Worm (Caenorhabditis elegans) whole organism, late embryonic: Measurements from ENCODE around the gene msp-152.

Source experiments
- ama-1 ChIP-seq: fragments of 150-350 bp; optimal IDR thresholded peaks from 2 replicates; lab custom pipeline; 2014
- npax-4 ChIP-seq: sonication (generic microtip); optimal IDR thresholded peaks from 2 replicates; lab custom pipeline; 2016; ENCODE audit warnings: missing genetic modification characterization, missing compliant biosample characterization
- tbx-2 ChIP-seq: sonication (generic microtip); optimal IDR thresholded peaks from 2 replicates; lab custom pipeline; 2016; ENCODE audit warnings: missing genetic modification characterization, missing compliant biosample characterization

- TF ChIP-seq ama-1 (no peak), npax-4 (no peak), tbx-2 (no peak)
These were observed 8.2 kb downstream of the msp-152 start, which contains the start of gene cblc-1 for ce11 chrII:4941050-4941449.
